Worm (Caenorhabditis elegans): ENCODE results near the gene C32B5.18.
"Not testable (repeated sequence)": the region's sequence is repeated elsewhere in the genome, so short reads cannot be mapped to it uniquely, and the experiment has no call there.

Gene C32B5.18

ce11 chrII:994231-994630 is 33.9 kb downstream of the C32B5.18 start, which contains the start of gene F45D11.7:
TSS of gene F45D11.7 (plus strand) at chrII:994531.
- TF ChIP-seq daf-12 (tag; optimal IDR thresholded peaks at IDR 0.05); nhr-48 (tag; optimal IDR thresholded peaks at IDR 0.05); dmd-6 (GFP tag; IDR thresholded peaks at IDR 0.05): not testable (repeated sequence)

- not testable (repeated sequence) for TF ChIP-seq ztf-7 (tag; optimal IDR thresholded peaks at IDR 0.05); ceh-32 (tag; optimal IDR thresholded peaks at IDR 0.05; ENCODE audit: poor library complexity); spr-1 (tag; optimal IDR thresholded peaks at IDR 0.05)
Measured at ce11 chrII:996112-996511, 35.8 kb downstream of the C32B5.18 start, which contains the start of gene F45D11.11. TSS of gene F45D11.11 (minus strand) at chrII:996212.

- TF ChIP-seq ZK546.5 (tag; optimal IDR thresholded peaks at IDR 0.05): no peak
- no peak for TF ChIP-seq nhr-77 (tag; optimal IDR thresholded peaks at IDR 0.05)
- no peak for TF ChIP-seq mes-2 (tag; optimal IDR thresholded peaks at IDR 0.05; ENCODE audit: poor library complexity, severe bottlenecking)
- no peak for TF ChIP-seq hlh-11 (tag; optimal IDR thresholded peaks at IDR 0.05)
- TF ChIP-seq nhr-11 (tag; optimal IDR thresholded peaks at IDR 0.05): no peak
- no peak for TF ChIP-seq aha-1 (tag)
- no peak for TF ChIP-seq dmd-9 (GFP tag; IDR thresholded peaks at IDR 0.05)
Measured at ce11 chrII:999493-999892, 39.2 kb downstream of the C32B5.18 start, which contains the start of gene fbxb-29. TSS of gene fbxb-29 (minus strand) at chrII:999593.

ce11 chrII:1001351-1001750 is 41.0 kb downstream of the C32B5.18 start, which contains the start of the genes fbxb-30 and F45D11.5:
TSS of gene fbxb-30 (minus strand) at chrII:1001451.
TSS of gene F45D11.5 (plus strand) at chrII:1001702.
- TF ChIP-seq dve-1 (tag; optimal IDR thresholded peaks at IDR 0.05; ENCODE audit: insufficient read depth) (no peak), snpc-4 (tag; optimal IDR thresholded peaks at IDR 0.05) (no peak), dmd-9 (GFP tag; IDR thresholded peaks at IDR 0.05) (no peak), nhr-102 (tag; optimal IDR thresholded peaks at IDR 0.05) (no peak), nhr-25 (tag; optimal IDR thresholded peaks at IDR 0.05; ENCODE audit: borderline replicate concordance, insufficient read depth) (no peak), hlh-30 (tag; optimal IDR thresholded peaks at IDR 0.05; ENCODE audit: insufficient read depth) (no peak), zfp-3 (GFP tag; conservative IDR thresholded peaks at IDR 0.05) (no peak), sdz-12 (GFP tag; optimal IDR thresholded peaks at IDR 0.05) (no peak), F44E2.7 (GFP tag; IDR thresholded peaks at IDR 0.05) (no peak), T20F7.1 (GFP tag; optimal IDR thresholded peaks at IDR 0.05) (no peak)

ce11 chrII:1006375-1006774 is 46.1 kb downstream of the C32B5.18 start, which contains the start of gene F45D11.14:
TSS of gene F45D11.14 (minus strand) at chrII:1006475.
- not testable (repeated sequence) for TF ChIP-seq mes-2 (tag; optimal IDR thresholded peaks at IDR 0.05; ENCODE audit: poor library complexity, severe bottlenecking); snpc-1.2 (GFP tag; IDR thresholded peaks at IDR 0.05); dmd-6 (GFP tag; IDR thresholded peaks at IDR 0.05)
